Worm (Caenorhabditis elegans) whole organism, L4 larva: ENCODE results near the gene F32D8.5.

ENCODE experiments used
- F44E2.7 ChIP-seq: fragments of 200-800 bp; sonication (Bioruptor generic); IDR thresholded peaks from 2 replicates; pipeline ENCODE4 v2.1.2; 2022; ENCODE audit warnings: missing genetic modification characterization, missing compliant biosample characterization
- ZK337.2 ChIP-seq: fragments of 200-800 bp; sonication (Bioruptor generic); IDR thresholded peaks from 2 replicates; pipeline ENCODE4 v1.3.6; 2022; ENCODE audit warnings: missing genetic modification reagents, missing genetic modification characterization, missing compliant biosample characterization
- ama-1 ChIP-seq: fragments of 150-350 bp; optimal IDR thresholded peaks from 2 replicates; lab custom pipeline; 2014; ENCODE audit warnings: inconsistent platforms, mixed read lengths
- ceh-44 ChIP-seq: fragments of 200-800 bp; sonication (Bioruptor generic); IDR thresholded peaks from 2 replicates; pipeline ENCODE4 v1.3.6; 2022; ENCODE audit warnings: missing genetic modification reagents, missing genetic modification characterization, missing compliant biosample characterization
- egl-27 ChIP-seq: sonication (generic microtip); optimal IDR thresholded peaks from 3 replicates; lab custom pipeline; 2017; ENCODE audit warnings: missing biosample characterization, missing genetic modification reagents, missing genetic modification characterization
- mdl-1 ChIP-seq, 2 experiments: fragments of 150-350 bp in 1 of 2; sonication (generic microtip) in 1 of 2; optimal IDR thresholded peaks; 2 replicates each; lab custom pipeline; 2014 to 2017; ENCODE audit warnings: missing biosample characterization in 2 of 2, missing genetic modification characterization in 2 of 2
- snpc-4 ChIP-seq: fragments of 150-350 bp; optimal IDR thresholded peaks from 2 replicates; lab custom pipeline; 2014; ENCODE audit warnings: missing biosample characterization, missing genetic modification characterization
- tra-1 ChIP-seq: fragments of 200-800 bp; sonication (Bioruptor generic); IDR thresholded peaks from 2 replicates; pipeline ENCODE4 v1.3.6; 2022; ENCODE audit warnings: missing genetic modification reagents, missing genetic modification characterization, missing compliant biosample characterization

DNA sequence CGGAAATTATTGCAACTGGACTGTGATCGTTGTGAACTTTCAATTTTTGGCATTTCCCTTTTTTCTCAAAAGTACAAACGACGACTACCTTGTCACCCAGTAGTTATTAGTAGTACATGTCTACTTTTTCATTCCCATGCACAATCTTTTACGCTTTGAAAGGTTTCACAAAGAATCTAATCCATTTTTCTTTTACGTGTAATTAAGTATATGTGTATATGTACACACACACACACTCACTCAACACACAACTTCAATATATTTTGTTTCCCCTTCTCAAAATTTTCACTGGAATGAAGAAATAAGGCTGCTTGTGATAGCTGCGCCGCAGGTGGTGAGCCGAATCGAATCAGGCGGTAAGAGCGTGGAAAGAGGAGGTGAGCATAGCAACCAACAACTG is 30.1 kb downstream of the F32D8.5 start, which contains the start of gene F58B4.6:
- TF ChIP-seq snpc-4 (tag; lab: Kevin White, UChicago) (no peak), ceh-44 (GFP tag; lab: Robert Waterston, UW) (no peak), mdl-1 (tag; optimal IDR thresholded peaks at IDR 0.05; lab: Kevin White, UChicago) (no peak), egl-27 (tag; lab: Kevin White, UChicago) (no peak), ZK337.2 (GFP tag; lab: Robert Waterston, UW) (no peak), tra-1 (no peak), ama-1 (lab: Kevin White, UChicago) (no peak), F44E2.7 (GFP tag; lab: Robert Waterston, UW) (no peak)
